Fruit fly (Drosophila melanogaster) S2 (cell line): ENCODE measurements around the gene dUTPase.

Experiments
- CG8478 ChIP-seq: fragments of >200 bp; optimal IDR thresholded peaks from 2 replicates; lab custom pipeline; 2018
- CTCF ChIP-seq, 2 experiments: fragments of >200 bp; optimal IDR thresholded peaks; 2 replicates each; lab custom pipeline; 2018

DNA sequence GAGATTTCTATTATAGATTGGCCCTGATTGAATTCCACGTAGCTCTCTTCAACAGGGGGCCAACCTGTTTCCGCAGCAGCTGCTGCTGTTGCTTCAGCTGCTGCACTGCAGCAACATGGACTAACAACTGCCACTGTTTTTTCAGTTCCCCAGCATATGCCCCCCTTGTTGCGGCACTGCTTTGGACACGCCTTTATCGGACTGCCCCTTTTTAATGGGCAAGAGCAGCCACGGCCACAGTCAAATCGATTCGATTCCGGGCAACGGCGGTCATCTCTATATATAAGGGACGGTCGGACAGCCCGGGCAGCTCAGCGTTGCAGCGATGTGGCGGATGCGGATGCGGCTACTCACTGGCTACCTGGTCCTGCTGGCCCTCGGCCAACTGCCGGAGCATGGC is 4.2 kb downstream of the dUTPase start, which contains the start of gene Acp32CD:
- TF ChIP-seq CG8478 (lab: Kevin White, UChicago) (no peak), CTCF (optimal IDR thresholded peaks at IDR 0.05; lab: Kevin White, UChicago) (no peak)
